Worm (Caenorhabditis elegans) whole organism, mixed stage, embryonic: ENCODE data around the gene D1086.18.

Source experiments
- blmp-1 ChIP-seq: fragments of 150-350 bp; optimal IDR thresholded peaks from 2 replicates; lab custom pipeline; 2014; ENCODE audit warnings: missing biosample characterization, missing genetic modification characterization
- ceh-43 ChIP-seq: fragments of 200-800 bp; sonication (Bioruptor generic); optimal IDR thresholded peaks from 2 replicates; lab custom pipeline; 2018; ENCODE audit warnings: mild to moderate bottlenecking, missing genetic modification characterization, moderate library complexity, missing compliant biosample characterization
- ham-2 ChIP-seq: fragments of 200-800 bp; sonication (Bioruptor generic); optimal IDR thresholded peaks from 2 replicates; lab custom pipeline; 2018; ENCODE audit warnings: mild to moderate bottlenecking, missing genetic modification characterization, missing compliant biosample characterization
- lin-13 ChIP-seq: fragments of 150-350 bp; optimal IDR thresholded peaks from 2 replicates; lab custom pipeline; 2014; ENCODE audit warnings: missing biosample characterization, missing genetic modification characterization
- lsy-2 ChIP-seq: fragments of 150-350 bp; optimal IDR thresholded peaks from 2 replicates; lab custom pipeline; 2014; ENCODE audit warnings: missing biosample characterization, missing genetic modification characterization
- mep-1 ChIP-seq: fragments of 150-350 bp; optimal IDR thresholded peaks from 2 replicates; lab custom pipeline; 2017; ENCODE audit warnings: missing biosample characterization, missing genetic modification reagents, missing genetic modification characterization, inconsistent platforms
- nhr-12 ChIP-seq: fragments of 150-350 bp; optimal IDR thresholded peaks from 2 replicates; lab custom pipeline; 2014; ENCODE audit warnings: missing biosample characterization, missing genetic modification characterization
- nhr-237 ChIP-seq: fragments of 150-350 bp; optimal IDR thresholded peaks from 2 replicates; lab custom pipeline; 2014; ENCODE audit warnings: missing biosample characterization, missing genetic modification characterization
- nhr-28 ChIP-seq: fragments of 150-350 bp; optimal IDR thresholded peaks from 2 replicates; lab custom pipeline; 2014; ENCODE audit warnings: missing biosample characterization, missing genetic modification characterization
- nhr-76 ChIP-seq: sonication (generic microtip); optimal IDR thresholded peaks from 2 replicates; lab custom pipeline; 2017; ENCODE audit warnings: missing biosample characterization, missing genetic modification characterization
- pha-4 ChIP-seq: fragments of 150-350 bp; optimal IDR thresholded peaks from 2 replicates; lab custom pipeline; 2018; ENCODE audit warnings: missing biosample characterization, missing genetic modification reagents, missing genetic modification characterization
- sptf-1 ChIP-seq: sonication (generic microtip); optimal IDR thresholded peaks from 2 replicates; lab custom pipeline; 2017; ENCODE audit warnings: mild to moderate bottlenecking, missing genetic modification characterization, moderate library complexity, missing compliant biosample characterization
- unc-62 ChIP-seq: fragments of 150-350 bp; optimal IDR thresholded peaks from 2 replicates; lab custom pipeline; 2014; ENCODE audit warnings: missing biosample characterization, missing genetic modification reagents, missing genetic modification characterization

DNA sequence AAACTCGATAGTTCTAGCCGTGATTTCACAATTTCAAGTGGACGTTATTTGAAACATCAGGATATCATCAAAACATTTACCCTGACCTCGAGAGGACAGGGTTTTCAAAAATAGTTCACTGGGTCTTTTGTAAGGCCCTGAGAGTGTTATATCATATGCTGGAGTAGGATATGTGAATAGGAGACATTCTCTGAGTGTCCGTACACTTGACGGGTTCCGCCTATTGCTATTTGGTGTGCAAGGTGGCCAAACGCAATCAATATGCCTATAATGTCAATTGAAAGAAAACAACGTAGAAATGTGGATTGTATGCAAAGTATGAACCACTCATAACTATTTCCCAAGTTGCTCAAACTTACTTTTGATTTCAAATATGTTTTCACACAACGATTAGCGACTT is 11.7 kb downstream of the D1086.18 start:
- TF ChIP-seq pha-4 (no peak), ceh-43 (GFP tag; lab: Kevin White, UChicago) (no peak), mep-1 (no peak), nhr-12 (tag; lab: Kevin White, UChicago) (no peak), lsy-2 (no peak), sptf-1 (no peak), blmp-1 (tag; lab: Kevin White, UChicago) (no peak), nhr-28 (tag; lab: Kevin White, UChicago) (no peak), nhr-76 (no peak), nhr-237 (tag; lab: Kevin White, UChicago) (no peak), ham-2 (no peak), unc-62 (GFP tag; lab: Kevin White, UChicago) (no peak), lin-13 (tag; lab: Kevin White, UChicago) (no peak)
